Worm (Caenorhabditis elegans): ENCODE measurements around the gene Y41C4A.12.

Gene Y41C4A.12

DNA sequence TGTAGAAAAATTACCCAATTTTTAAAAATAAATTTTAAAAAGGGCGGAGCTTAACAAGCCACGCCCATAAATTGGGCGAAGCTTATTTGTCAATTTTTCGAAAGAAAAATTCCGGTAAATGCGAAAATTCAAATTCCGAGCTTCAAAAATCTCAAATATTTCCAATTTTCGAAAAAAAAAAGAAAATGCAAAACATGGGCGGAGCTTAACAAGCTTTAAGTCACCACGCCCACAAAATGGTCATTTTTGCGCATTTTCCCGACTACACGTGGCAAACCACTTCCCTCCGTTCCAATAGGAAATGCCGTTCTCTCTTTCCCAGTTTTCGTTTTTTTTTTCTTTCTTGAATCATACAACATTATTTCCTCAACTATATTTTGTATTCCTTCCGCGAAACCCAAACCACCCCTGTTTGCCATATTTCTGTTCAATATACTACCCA lies 32.0 kb downstream of the Y41C4A.12 start (continued):
- TF ChIP-seq die-1 (tag; optimal IDR thresholded peaks at IDR 0.05) (no peak), let-607 (tag; optimal IDR thresholded peaks at IDR 0.05) (no peak), mxl-1 (tag; optimal IDR thresholded peaks at IDR 0.05) (no peak), F57A8.1 (GFP tag; optimal IDR thresholded peaks at IDR 0.05) (no peak), athp-1 (tag; optimal IDR thresholded peaks at IDR 0.05) (no peak), lsl-1 (GFP tag; optimal IDR thresholded peaks at IDR 0.05) (no peak), ztf-22 (GFP tag; optimal IDR thresholded peaks at IDR 0.05) (no peak), tbp1 (GFP tag; optimal IDR thresholded peaks at IDR 0.05) (no peak), attf-6 (GFP tag; IDR thresholded peaks at IDR 0.05) (no peak), nhr-120 (GFP tag; IDR thresholded peaks at IDR 0.05) (no peak), B0336.3 (GFP tag; IDR thresholded peaks at IDR 0.05) (peak; percentile 65; the same call in 1 of the 2 replicates), lag-1 (GFP tag; IDR thresholded peaks at IDR 0.05) (no peak), mel-28 (tag; optimal IDR thresholded peaks at IDR 0.05; ENCODE audit: borderline replicate concordance) (peak; percentile 27), hlh-12 (tag; optimal IDR thresholded peaks at IDR 0.05) (no peak), nhr-90 (tag; optimal IDR thresholded peaks at IDR 0.05) (no peak), bed-2 (GFP tag; IDR thresholded peaks at IDR 0.05) (no peak), gei-17 (GFP tag; optimal IDR thresholded peaks at IDR 0.05) (peak; percentile 60), Y56A3A.18 (GFP tag; IDR thresholded peaks at IDR 0.05) (no peak), F39B2.1 (GFP tag; IDR thresholded peaks at IDR 0.05) (no peak), chd-7 (tag; optimal IDR thresholded peaks at IDR 0.05) (no peak), F57C9.4 (tag; optimal IDR thresholded peaks at IDR 0.05) (peak; percentile 16), ama-1 (optimal IDR thresholded peaks at IDR 0.05) (no peak), ama-1 (GFP tag; optimal IDR thresholded peaks at IDR 0.05) (no peak), snpc-3.4 (tag; optimal IDR thresholded peaks at IDR 0.05) (no peak), F33H1.4 (GFP tag; IDR thresholded peaks at IDR 0.05) (no peak), dpl-1 (GFP tag; optimal IDR thresholded peaks at IDR 0.05) (no peak), aptf-2 (GFP tag; conservative IDR thresholded peaks at IDR 0.05) (no peak), lin-40 (tag; optimal IDR thresholded peaks at IDR 0.05) (no peak), nfya-2 (GFP tag; IDR thresholded peaks at IDR 0.05) (0 out of 2 replicates have a peak, but pooled peaks have one; percentile 72), ztf-18 (tag; optimal IDR thresholded peaks at IDR 0.05) (no peak), somi-1 (GFP tag; optimal IDR thresholded peaks at IDR 0.05) (no peak)

DNA sequence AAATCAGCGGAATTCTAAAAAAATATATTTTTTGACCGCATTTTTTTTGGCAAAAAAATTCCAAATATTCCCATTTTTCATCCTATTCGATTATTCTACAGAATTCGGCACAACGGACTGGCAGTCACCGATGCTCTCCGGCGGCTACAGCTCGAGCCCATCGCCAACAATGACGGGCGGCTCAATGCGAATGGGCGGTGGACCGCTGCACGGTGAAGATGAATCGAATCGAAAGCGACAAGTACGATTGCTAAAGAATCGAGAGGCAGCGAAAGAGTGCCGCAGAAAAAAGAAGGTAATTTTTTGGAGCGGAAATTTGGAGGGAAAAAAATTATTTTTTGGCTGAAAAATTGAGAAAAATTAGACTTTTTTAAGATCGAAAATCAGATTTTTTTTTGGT lies 34.1 kb downstream of the Y41C4A.12 start:
- TF ChIP-seq lag-1 (GFP tag; IDR thresholded peaks at IDR 0.05) (no peak), zim-3 (tag; optimal IDR thresholded peaks at IDR 0.05) (peak; percentile 25), dpl-1 (GFP tag; optimal IDR thresholded peaks at IDR 0.05) (no peak), Y95B8A.8 (GFP tag; IDR thresholded peaks at IDR 0.05) (no peak), F57A8.1 (GFP tag; optimal IDR thresholded peaks at IDR 0.05) (no peak), dox-1 (GFP tag; IDR thresholded peaks at IDR 0.05) (no peak), lin-40 (tag; optimal IDR thresholded peaks at IDR 0.05) (no peak), cebp-1 (GFP tag; IDR thresholded peaks at IDR 0.05) (no peak), cebp-1 (tag; optimal IDR thresholded peaks at IDR 0.05) (peak; percentile 10), sea-2 (GFP tag; IDR thresholded peaks at IDR 0.05) (no peak), egl-44 (GFP tag; IDR thresholded peaks at IDR 0.05) (no peak), K11D2.4 (GFP tag; IDR thresholded peaks at IDR 0.05) (no peak), aptf-3 (GFP tag; IDR thresholded peaks at IDR 0.05) (no peak), athp-1 (tag; optimal IDR thresholded peaks at IDR 0.05) (peak; percentile 1), C17E4.6 (GFP tag; IDR thresholded peaks at IDR 0.05) (no peak), fkh-3 (tag; optimal IDR thresholded peaks at IDR 0.05) (no peak), nfya-2 (GFP tag; IDR thresholded peaks at IDR 0.05) (no peak), hsf-1 (GFP tag; IDR thresholded peaks at IDR 0.05) (no peak), ceh-58 (GFP tag; IDR thresholded peaks at IDR 0.05) (no peak), him-1 (tag; optimal IDR thresholded peaks at IDR 0.05) (no peak), hmg-1.2 (GFP tag; IDR thresholded peaks at IDR 0.05) (no peak), nfya-1 (tag; optimal IDR thresholded peaks at IDR 0.05; ENCODE audit: borderline replicate concordance, insufficient read depth) (no peak), lir-1 (GFP tag; conservative IDR thresholded peaks at IDR 0.05) (no peak), hrde-1 (tag; optimal IDR thresholded peaks at IDR 0.05; ENCODE audit: borderline replicate concordance) (no peak), attf-6 (GFP tag; IDR thresholded peaks at IDR 0.05) (no peak), F55B11.4 (tag; optimal IDR thresholded peaks at IDR 0.05; ENCODE audit: borderline replicate concordance, insufficient read depth) (no peak)

Measured in whole organism, young adult.